Worm (Caenorhabditis elegans) whole organism, late embryonic: ENCODE data around the gene rab-39.

Experiments used
- C08G9.2 ChIP-seq: sonication (generic microtip); optimal IDR thresholded peaks from 2 replicates; lab custom pipeline; 2016; ENCODE audit warnings: mild to moderate bottlenecking, missing genetic modification characterization, moderate library complexity, missing compliant biosample characterization
- K02D7.2 ChIP-seq: sonication (generic microtip); optimal IDR thresholded peaks from 2 replicates; lab custom pipeline; 2017; ENCODE audit warnings: mild to moderate bottlenecking, missing genetic modification characterization, missing compliant biosample characterization
- K09A11.1 ChIP-seq: sonication (generic microtip); optimal IDR thresholded peaks from 2 replicates; lab custom pipeline; 2017; ENCODE audit warnings: antibody characterized with exemption, mild to moderate bottlenecking, missing genetic modification characterization, missing compliant biosample characterization; ENCODE audit not compliant: insufficient read depth
- ama-1 ChIP-seq: fragments of 150-350 bp; optimal IDR thresholded peaks from 2 replicates; lab custom pipeline; 2014
- ceh-14 ChIP-seq: sonication (generic microtip); optimal IDR thresholded peaks from 2 replicates; lab custom pipeline; 2016; ENCODE audit warnings: missing genotype, missing genetic modification characterization, missing compliant biosample characterization
- ceh-18 ChIP-seq: sonication (generic microtip); optimal IDR thresholded peaks from 2 replicates; lab custom pipeline; 2016; ENCODE audit warnings: missing genetic modification characterization, missing compliant biosample characterization
- ceh-19 ChIP-seq: fragments of 200-800 bp; sonication (Bioruptor generic); optimal IDR thresholded peaks from 2 replicates; lab custom pipeline; 2018; ENCODE audit warnings: mild to moderate bottlenecking, missing genetic modification characterization, missing compliant biosample characterization
- ceh-2 ChIP-seq: sonication (generic microtip); optimal IDR thresholded peaks from 2 replicates; lab custom pipeline; 2016; ENCODE audit warnings: missing genotype, missing genetic modification characterization, missing compliant biosample characterization
- ceh-30 ChIP-seq: fragments of 150-350 bp; optimal IDR thresholded peaks from 2 replicates; lab custom pipeline; 2014; ENCODE audit warnings: missing biosample characterization, missing genetic modification characterization
- ceh-31 ChIP-seq: sonication (generic microtip); optimal IDR thresholded peaks from 2 replicates; lab custom pipeline; 2016; ENCODE audit warnings: missing genetic modification characterization, missing compliant biosample characterization
- ceh-34 ChIP-seq: sonication (generic microtip); optimal IDR thresholded peaks from 2 replicates; lab custom pipeline; 2016; ENCODE audit warnings: mild to moderate bottlenecking, missing genetic modification characterization, missing compliant biosample characterization
- ceh-48 ChIP-seq: sonication (generic microtip); optimal IDR thresholded peaks from 2 replicates; lab custom pipeline; 2016; ENCODE audit warnings: missing genetic modification characterization, inconsistent platforms, missing compliant biosample characterization
- che-1 ChIP-seq: sonication (generic microtip); optimal IDR thresholded peaks from 2 replicates; lab custom pipeline; 2016; ENCODE audit warnings: mild to moderate bottlenecking, missing genetic modification characterization, missing compliant biosample characterization
- elt-2 ChIP-seq: sonication (generic microtip); optimal IDR thresholded peaks from 2 replicates; lab custom pipeline; 2016; ENCODE audit warnings: missing genetic modification reagents, missing genetic modification characterization, missing compliant biosample characterization
- elt-4 ChIP-seq: sonication (generic microtip); optimal IDR thresholded peaks from 2 replicates; lab custom pipeline; 2016; ENCODE audit warnings: missing genetic modification characterization, missing compliant biosample characterization
- fkh-6 ChIP-seq: sonication (generic microtip); optimal IDR thresholded peaks from 2 replicates; lab custom pipeline; 2016; ENCODE audit warnings: missing genetic modification characterization, missing compliant biosample characterization
- gmeb-2 ChIP-seq: sonication (generic microtip); optimal IDR thresholded peaks from 2 replicates; lab custom pipeline; 2016; ENCODE audit warnings: missing genetic modification characterization, inconsistent platforms, missing compliant biosample characterization
- hlh-13 ChIP-seq: fragments of 200-800 bp; sonication (Bioruptor generic); optimal IDR thresholded peaks from 2 replicates; lab custom pipeline; 2018; ENCODE audit warnings: mild to moderate bottlenecking, missing genetic modification characterization, missing compliant biosample characterization
- hlh-30 ChIP-seq: sonication (generic microtip); optimal IDR thresholded peaks from 2 replicates; lab custom pipeline; 2017; ENCODE audit warnings: antibody characterized with exemption, missing genetic modification characterization, missing compliant biosample characterization; ENCODE audit not compliant: insufficient read depth
- hlh-6 ChIP-seq: sonication (generic microtip); optimal IDR thresholded peaks from 2 replicates; lab custom pipeline; 2016; ENCODE audit warnings: missing genotype, missing genetic modification characterization, missing compliant biosample characterization
- lim-6 ChIP-seq: sonication (generic microtip); optimal IDR thresholded peaks from 2 replicates; lab custom pipeline; 2016; ENCODE audit warnings: missing genetic modification characterization, missing compliant biosample characterization
- madf-2 ChIP-seq: sonication (generic microtip); optimal IDR thresholded peaks from 2 replicates; lab custom pipeline; 2017; ENCODE audit warnings: missing genetic modification characterization, missing compliant biosample characterization
- mec-3 ChIP-seq: sonication (generic microtip); optimal IDR thresholded peaks from 2 replicates; lab custom pipeline; 2016; ENCODE audit warnings: borderline replicate concordance, missing genetic modification characterization, missing compliant biosample characterization
- nhr-232 ChIP-seq: sonication (generic microtip); optimal IDR thresholded peaks from 2 replicates; lab custom pipeline; 2016; ENCODE audit warnings: missing genetic modification characterization, missing compliant biosample characterization
- odd-2 ChIP-seq: sonication (generic microtip); optimal IDR thresholded peaks from 2 replicates; lab custom pipeline; 2017; ENCODE audit warnings: antibody characterized with exemption, mild to moderate bottlenecking, missing genetic modification characterization, missing compliant biosample characterization
- pag-3 ChIP-seq: sonication (generic microtip); optimal IDR thresholded peaks from 2 replicates; lab custom pipeline; 2016; ENCODE audit warnings: missing compliant biosample characterization, missing genetic modification characterization, borderline replicate concordance
- pat-9 ChIP-seq: fragments of 200-800 bp; sonication (Bioruptor generic); optimal IDR thresholded peaks from 2 replicates; lab custom pipeline; 2018; ENCODE audit warnings: mild to moderate bottlenecking, missing genetic modification characterization, moderate library complexity, missing compliant biosample characterization
- pax-1 ChIP-seq: fragments of 150-350 bp; optimal IDR thresholded peaks from 2 replicates; lab custom pipeline; 2014; ENCODE audit warnings: missing biosample characterization, missing genetic modification characterization
- pha-4 ChIP-seq: fragments of 150-350 bp; optimal IDR thresholded peaks from 2 replicates; lab custom pipeline; 2018; ENCODE audit warnings: missing biosample characterization, missing genetic modification reagents, missing genetic modification characterization
- pqm-1 ChIP-seq: sonication (generic microtip); optimal IDR thresholded peaks from 2 replicates; lab custom pipeline; 2016; ENCODE audit warnings: missing genetic modification characterization, missing compliant biosample characterization
- pros-1 ChIP-seq: fragments of 150-350 bp; optimal IDR thresholded peaks from 2 replicates; lab custom pipeline; 2014; ENCODE audit warnings: missing biosample characterization, missing genetic modification reagents, missing genetic modification characterization
- sdc-2 ChIP-seq: sonication (generic microtip); optimal IDR thresholded peaks from 2 replicates; lab custom pipeline; 2016; ENCODE audit warnings: missing genotype, missing genetic modification characterization, missing compliant biosample characterization
- sox-2 ChIP-seq: fragments of 200-800 bp; sonication (Bioruptor generic); IDR thresholded peaks from 2 replicates; pipeline ENCODE4 v1.3.6; 2022; ENCODE audit warnings: missing genetic modification reagents, missing genetic modification characterization, missing compliant biosample characterization
- sox-4 ChIP-seq: sonication (generic microtip); optimal IDR thresholded peaks from 2 replicates; lab custom pipeline; 2017; ENCODE audit warnings: mild to moderate bottlenecking, missing genetic modification characterization, inconsistent platforms, missing compliant biosample characterization
- syd-9 ChIP-seq: sonication (generic microtip); optimal IDR thresholded peaks from 2 replicates; lab custom pipeline; 2016; ENCODE audit warnings: mild to moderate bottlenecking, missing genetic modification characterization, moderate library complexity, missing compliant biosample characterization
- tbx-2 ChIP-seq: sonication (generic microtip); optimal IDR thresholded peaks from 2 replicates; lab custom pipeline; 2016; ENCODE audit warnings: missing genetic modification characterization, missing compliant biosample characterization
- ttx-3 ChIP-seq: sonication (generic microtip); optimal IDR thresholded peaks from 2 replicates; lab custom pipeline; 2016; ENCODE audit warnings: missing genetic modification reagents, missing genetic modification characterization, missing compliant biosample characterization
- unc-3 ChIP-seq, 2 experiments: fragments of 200-800 bp in 1 of 2; sonication (Bioruptor generic) in 1 of 2; sonication (generic microtip) in 1 of 2; conservative IDR thresholded peaks in 1 of 2; optimal IDR thresholded peaks in 1 of 2; 2 replicates each; pipeline versions ENCODE4 v1.3.6 to Lab custom; 2016 to 2022; ENCODE audit warnings: missing compliant biosample characterization in 2 of 2, missing genetic modification characterization in 2 of 2, missing genetic modification reagents in 1 of 2
- unc-42 ChIP-seq: sonication (generic microtip); optimal IDR thresholded peaks from 2 replicates; lab custom pipeline; 2016; ENCODE audit warnings: missing genotype, missing genetic modification characterization, missing compliant biosample characterization
- unc-55 ChIP-seq: sonication (generic microtip); optimal IDR thresholded peaks from 2 replicates; lab custom pipeline; 2017; ENCODE audit warnings: missing biosample characterization, missing genetic modification reagents, missing genetic modification characterization
- unc-86 ChIP-seq: sonication (generic microtip); optimal IDR thresholded peaks from 2 replicates; lab custom pipeline; 2016; ENCODE audit warnings: missing genetic modification characterization, missing compliant biosample characterization
- ztf-16 ChIP-seq: sonication (generic microtip); optimal IDR thresholded peaks from 2 replicates; lab custom pipeline; 2017; ENCODE audit warnings: missing genetic modification characterization, missing compliant biosample characterization

The rab-39 gene

ce11 chrII:9324824-9325351 lies 2.2 kb upstream of the rab-39 start, which contains the start of gene eat-3:
eat-3 (plus strand) TSS chrII:9324874.
- TF ChIP-seq K09A11.1 (tag; lab: Kevin White, UChicago) (no peak), ztf-16 (tag; lab: Kevin White, UChicago) (no peak), madf-2 (tag; lab: Kevin White, UChicago) (no peak), ceh-34 (tag; lab: Kevin White, UChicago) (peak; percentile 41), pax-1 (tag; lab: Kevin White, UChicago) (no peak), unc-55 (GFP tag; lab: Kevin White, UChicago) (peak; percentile 2), nhr-232 (tag; lab: Kevin White, UChicago) (no peak), ceh-30 (tag; lab: Kevin White, UChicago) (no peak), gmeb-2 (tag; lab: Kevin White, UChicago) (no peak), sox-4 (no peak), sdc-2 (tag; lab: Kevin White, UChicago) (no peak), fkh-6 (tag; lab: Kevin White, UChicago) (no peak), ama-1 (lab: Kevin White, UChicago) (no peak)

ce11 chrII:9323660-9324059 lies 940 bp upstream of the rab-39 start, which contains the start of gene egli-1:
egli-1 (plus strand) TSS chrII:9323960.
- TF ChIP-seq unc-55 (GFP tag; lab: Kevin White, UChicago) (no peak), elt-2 (tag; lab: Kevin White, UChicago) (no peak), hlh-6 (tag; lab: Kevin White, UChicago) (no peak), pqm-1 (tag; lab: Kevin White, UChicago) (no peak), unc-3 (GFP tag; conservative IDR thresholded peaks at IDR 0.05; lab: Robert Waterston, UW) (no peak), unc-3 (tag; optimal IDR thresholded peaks at IDR 0.05; lab: Kevin White, UChicago) (no peak), sox-4 (no peak), pat-9 (no peak), pax-1 (tag; lab: Kevin White, UChicago) (no peak), ceh-14 (tag; lab: Kevin White, UChicago) (no peak), lim-6 (tag; lab: Kevin White, UChicago) (no peak), mec-3 (tag; lab: Kevin White, UChicago) (no peak), unc-86 (tag; lab: Kevin White, UChicago) (no peak), gmeb-2 (tag; lab: Kevin White, UChicago) (no peak), hlh-13 (GFP tag; lab: Kevin White, UChicago) (no peak), odd-2 (tag; lab: Kevin White, UChicago) (no peak), ceh-19 (GFP tag; lab: Kevin White, UChicago) (no peak), pha-4 (no peak)
- TF ChIP-seq, all 69 proteins: peak for 0

ce11 chrII:9319058-9319915 lies 3.4 kb downstream of the rab-39 start, which contains the start of the genes csa-1 and wdfy-2:
csa-1 (minus strand) TSS chrII:9319726.
wdfy-2 (plus strand) TSS chrII:9319865.
- TF ChIP-seq unc-42 (no peak), ceh-2 (peak; percentile 19), ceh-31 (tag; lab: Kevin White, UChicago) (peak; percentile 26), C08G9.2 (peak; percentile 39)

ce11 chrII:9316801-9317200 lies 5.9 kb downstream of the rab-39 start:
- TF ChIP-seq pqm-1 (tag; lab: Kevin White, UChicago) (no peak), tbx-2 (tag; lab: Kevin White, UChicago) (peak; percentile 32), syd-9 (tag; lab: Kevin White, UChicago) (no peak), sox-2 (GFP tag; lab: Robert Waterston, UW) (no peak), che-1 (tag; lab: Kevin White, UChicago) (no peak), ttx-3 (tag; lab: Kevin White, UChicago) (no peak), ceh-14 (tag; lab: Kevin White, UChicago) (no peak), ceh-18 (tag; lab: Kevin White, UChicago) (no peak), ceh-31 (tag; lab: Kevin White, UChicago) (peak; percentile 1), elt-4 (tag; lab: Kevin White, UChicago) (no peak), unc-42 (no peak), K02D7.2 (tag; lab: Kevin White, UChicago) (no peak), hlh-6 (tag; lab: Kevin White, UChicago) (no peak), pag-3 (tag; lab: Kevin White, UChicago) (no peak), pros-1 (tag; lab: Kevin White, UChicago) (no peak), ceh-48 (tag; lab: Kevin White, UChicago) (no peak), hlh-30 (tag; lab: Kevin White, UChicago) (peak; percentile 19)
